Worm (Caenorhabditis elegans): Measurements from ENCODE around the gene C17F4.3.

Gene C17F4.3

ce11 chrII:3241842-3242241 is 1.5 kb downstream of the C17F4.3 start:
- TF ChIP-seq hnd-1 (tag; optimal IDR thresholded peaks at IDR 0.05) (no peak), sea-1 (GFP tag; conservative IDR thresholded peaks at IDR 0.05) (no peak), ets-7 (tag; optimal IDR thresholded peaks at IDR 0.05) (no peak), hmg-4 (GFP tag; optimal IDR thresholded peaks at IDR 0.05) (no peak), aly-1 (tag; optimal IDR thresholded peaks at IDR 0.05) (no peak), B0310.2 (tag; optimal IDR thresholded peaks at IDR 0.05) (no peak), F13C5.2 (tag; optimal IDR thresholded peaks at IDR 0.05) (no peak), hmbx-1 (tag; optimal IDR thresholded peaks at IDR 0.05) (no peak), tbx-11 (GFP tag; IDR thresholded peaks at IDR 0.05) (no peak), flt-1 (GFP tag; IDR thresholded peaks at IDR 0.05) (no peak), ama-1 (optimal IDR thresholded peaks at IDR 0.05) (no peak)

DNA sequence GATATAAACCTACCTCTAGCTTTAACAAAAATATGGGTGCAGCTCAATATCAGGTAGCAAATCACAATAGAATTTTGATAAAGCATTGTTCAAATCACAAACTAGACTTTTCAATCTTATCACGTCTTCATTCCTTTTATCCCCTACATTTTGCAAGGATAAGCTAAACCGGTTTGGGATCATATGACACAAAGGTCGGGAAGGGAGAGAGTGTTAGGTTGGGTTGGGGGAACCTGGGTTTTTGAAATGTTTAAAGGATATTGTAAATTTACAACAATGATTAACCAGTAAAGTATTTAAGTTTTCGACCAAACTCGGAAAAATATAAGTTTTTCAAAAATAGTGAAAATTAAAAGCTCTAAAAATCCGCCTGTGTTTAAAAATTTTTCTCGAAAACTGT is 3.8 kb downstream of the C17F4.3 start, which contains the start of gene C17F4.12:
TSS of gene C17F4.12 (minus strand) at position 101 of the 400 bp plus-strand sequence.
- TF ChIP-seq tbx-37 (GFP tag; conservative IDR thresholded peaks at IDR 0.05) (no peak), ceh-13 (GFP tag; optimal IDR thresholded peaks at IDR 0.05) (no peak), hmg-4 (GFP tag; optimal IDR thresholded peaks at IDR 0.05) (no peak), ama-1 (optimal IDR thresholded peaks at IDR 0.05) (no peak), hmbx-1 (tag; optimal IDR thresholded peaks at IDR 0.05) (no peak), tra-4 (tag; optimal IDR thresholded peaks at IDR 0.05) (no peak), flt-1 (GFP tag; IDR thresholded peaks at IDR 0.05) (no peak), pes-1 (GFP tag; IDR thresholded peaks at IDR 0.05) (no peak), sea-1 (GFP tag; conservative IDR thresholded peaks at IDR 0.05) (no peak), ets-7 (tag; optimal IDR thresholded peaks at IDR 0.05) (no peak), tbx-11 (GFP tag; IDR thresholded peaks at IDR 0.05) (no peak), F13C5.2 (tag; optimal IDR thresholded peaks at IDR 0.05) (no peak), scrt-1 (GFP tag; IDR thresholded peaks at IDR 0.05) (no peak), aly-1 (tag; optimal IDR thresholded peaks at IDR 0.05) (no peak), ceh-36 (tag; optimal IDR thresholded peaks at IDR 0.05) (no peak), hnd-1 (tag; optimal IDR thresholded peaks at IDR 0.05) (no peak)

DNA sequence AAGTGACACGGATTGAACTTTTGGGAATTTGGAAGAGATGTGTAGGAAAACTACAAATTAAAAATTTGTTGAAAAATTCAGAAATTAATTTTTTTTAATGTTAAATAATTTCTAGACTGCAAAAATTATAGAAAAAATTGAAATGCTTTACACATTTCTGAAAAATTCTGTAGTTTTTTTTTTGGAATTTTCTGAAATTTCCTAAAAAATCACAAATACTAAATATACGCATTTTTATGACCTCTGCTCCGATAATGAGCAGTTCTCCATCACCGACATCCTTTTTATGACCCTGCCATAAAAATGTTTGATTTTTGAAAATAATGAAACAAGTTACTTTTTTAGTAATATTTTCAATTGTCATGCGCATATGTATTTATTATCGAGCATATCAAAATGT is 4.5 kb downstream of the C17F4.3 start:
- TF ChIP-seq tbx-37 (GFP tag; conservative IDR thresholded peaks at IDR 0.05): no peak
- TF ChIP-seq sea-1 (GFP tag; conservative IDR thresholded peaks at IDR 0.05): no peak
- TF ChIP-seq ama-1 (optimal IDR thresholded peaks at IDR 0.05): no peak
- TF ChIP-seq F13C5.2 (tag; optimal IDR thresholded peaks at IDR 0.05): no peak
- no peak for TF ChIP-seq tra-4 (tag; optimal IDR thresholded peaks at IDR 0.05)
- no peak for TF ChIP-seq hmbx-1 (tag; optimal IDR thresholded peaks at IDR 0.05)
- no peak for TF ChIP-seq ets-7 (tag; optimal IDR thresholded peaks at IDR 0.05)
- no peak for TF ChIP-seq hmg-4 (GFP tag; optimal IDR thresholded peaks at IDR 0.05)
- TF ChIP-seq flt-1 (GFP tag; IDR thresholded peaks at IDR 0.05): no peak
- TF ChIP-seq ceh-36 (tag; optimal IDR thresholded peaks at IDR 0.05): no peak
- TF ChIP-seq tbx-11 (GFP tag; IDR thresholded peaks at IDR 0.05): no peak
- no peak for TF ChIP-seq ceh-13 (GFP tag; optimal IDR thresholded peaks at IDR 0.05)
- no peak for TF ChIP-seq pes-1 (GFP tag; IDR thresholded peaks at IDR 0.05)
- TF ChIP-seq aly-1 (tag; optimal IDR thresholded peaks at IDR 0.05): no peak
- TF ChIP-seq scrt-1 (GFP tag; IDR thresholded peaks at IDR 0.05): no peak

- no peak for TF ChIP-seq ceh-13 (GFP tag; optimal IDR thresholded peaks at IDR 0.05)
These were observed 5.5 kb downstream of the C17F4.3 start, which contains the start of gene C17F4.7 for ce11 chrII:3245836-3246235. C17F4.7 (minus strand) TSS chrII:3246015.

DNA sequence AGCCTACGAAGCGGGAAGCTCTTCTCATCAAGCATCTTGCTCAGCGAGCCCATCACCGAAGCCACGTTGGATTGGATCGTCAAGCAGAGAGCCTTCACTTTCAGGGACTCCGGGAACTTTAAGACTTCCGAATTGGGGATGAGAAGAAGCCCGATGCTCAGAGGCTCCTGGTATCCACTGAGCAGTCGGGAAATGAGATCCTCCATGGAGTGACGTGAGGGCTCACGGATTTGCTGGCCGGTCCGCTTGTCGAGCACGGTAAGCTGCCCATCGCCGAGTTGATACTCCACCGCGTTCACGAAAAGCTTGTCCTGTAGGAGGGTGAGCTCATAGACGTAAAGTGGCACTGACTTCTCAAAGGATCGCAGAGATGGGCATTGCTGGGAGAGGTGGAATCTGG is 7.2 kb downstream of the C17F4.3 start:
- TF ChIP-seq tra-4 (tag; optimal IDR thresholded peaks at IDR 0.05): no peak
- no peak for TF ChIP-seq F13C5.2 (tag; optimal IDR thresholded peaks at IDR 0.05)
- TF ChIP-seq B0310.2 (tag; optimal IDR thresholded peaks at IDR 0.05): no peak
- no peak for TF ChIP-seq ets-7 (tag; optimal IDR thresholded peaks at IDR 0.05)
- TF ChIP-seq ceh-13 (GFP tag; optimal IDR thresholded peaks at IDR 0.05): no peak
- TF ChIP-seq hmg-4 (GFP tag; optimal IDR thresholded peaks at IDR 0.05): no peak
- no peak for TF ChIP-seq flt-1 (GFP tag; IDR thresholded peaks at IDR 0.05)
- no peak for TF ChIP-seq tbx-11 (GFP tag; IDR thresholded peaks at IDR 0.05)
- TF ChIP-seq hmbx-1 (tag; optimal IDR thresholded peaks at IDR 0.05): no peak
- no peak for TF ChIP-seq scrt-1 (GFP tag; IDR thresholded peaks at IDR 0.05)
- no peak for TF ChIP-seq aly-1 (tag; optimal IDR thresholded peaks at IDR 0.05)
- TF ChIP-seq ama-1 (optimal IDR thresholded peaks at IDR 0.05): no peak
- no peak for TF ChIP-seq pes-1 (GFP tag; IDR thresholded peaks at IDR 0.05)
- TF ChIP-seq sea-1 (GFP tag; conservative IDR thresholded peaks at IDR 0.05): no peak
- no peak for TF ChIP-seq hnd-1 (tag; optimal IDR thresholded peaks at IDR 0.05)

DNA sequence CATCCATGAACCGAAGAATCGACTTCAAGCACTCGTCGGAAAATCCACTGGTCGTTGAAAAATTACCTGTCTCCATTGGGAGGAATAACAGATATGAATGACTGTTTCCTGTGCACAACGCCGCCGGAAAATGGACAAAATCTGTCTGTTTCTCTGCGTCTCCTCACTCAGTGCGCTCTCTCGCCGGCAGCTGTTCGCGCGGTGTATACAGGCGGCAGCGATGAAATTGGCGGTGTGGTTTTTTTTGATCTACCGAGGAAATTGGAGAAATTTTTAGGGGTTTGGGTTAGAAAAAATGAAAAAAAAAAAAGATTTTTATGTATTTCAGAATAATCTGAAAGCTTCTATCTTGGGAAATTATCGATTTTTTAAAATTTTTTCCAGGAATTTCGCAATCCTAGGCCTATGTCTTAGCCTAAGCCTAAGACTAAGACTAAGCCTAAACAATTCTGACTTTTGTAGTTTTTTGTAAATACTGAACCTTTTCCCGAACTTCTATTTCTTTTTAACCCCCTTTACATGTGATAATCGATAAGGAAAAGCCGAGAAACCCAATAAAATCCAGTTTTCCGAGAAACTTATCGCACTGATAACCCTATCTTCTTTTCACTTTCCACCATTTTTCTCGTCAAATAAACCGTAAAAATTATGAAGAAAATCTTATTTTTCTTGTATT is 7.9 kb downstream of the C17F4.3 start, which contains the start of the genes fbxc-50 and C17F4.2:
TSS of gene fbxc-50 (minus strand) at position 81 of the 676 bp plus-strand sequence.
TSS of gene C17F4.2 (plus strand) at position 626 of the 676 bp plus-strand sequence.
- TF ChIP-seq tbx-37 (GFP tag; conservative IDR thresholded peaks at IDR 0.05) (no peak), sea-1 (GFP tag; conservative IDR thresholded peaks at IDR 0.05) (no peak), ceh-13 (GFP tag; optimal IDR thresholded peaks at IDR 0.05) (no peak), hmbx-1 (tag; optimal IDR thresholded peaks at IDR 0.05) (no peak), tbx-11 (GFP tag; IDR thresholded peaks at IDR 0.05) (no peak), tra-4 (tag; optimal IDR thresholded peaks at IDR 0.05) (no peak), flt-1 (GFP tag; IDR thresholded peaks at IDR 0.05) (no peak), ceh-36 (tag; optimal IDR thresholded peaks at IDR 0.05) (no peak), hnd-1 (tag; optimal IDR thresholded peaks at IDR 0.05) (no peak), aly-1 (tag; optimal IDR thresholded peaks at IDR 0.05) (no peak), ama-1 (optimal IDR thresholded peaks at IDR 0.05) (no peak), scrt-1 (GFP tag; IDR thresholded peaks at IDR 0.05) (no peak), pes-1 (GFP tag; IDR thresholded peaks at IDR 0.05) (no peak), hmg-4 (GFP tag; optimal IDR thresholded peaks at IDR 0.05) (no peak)

DNA sequence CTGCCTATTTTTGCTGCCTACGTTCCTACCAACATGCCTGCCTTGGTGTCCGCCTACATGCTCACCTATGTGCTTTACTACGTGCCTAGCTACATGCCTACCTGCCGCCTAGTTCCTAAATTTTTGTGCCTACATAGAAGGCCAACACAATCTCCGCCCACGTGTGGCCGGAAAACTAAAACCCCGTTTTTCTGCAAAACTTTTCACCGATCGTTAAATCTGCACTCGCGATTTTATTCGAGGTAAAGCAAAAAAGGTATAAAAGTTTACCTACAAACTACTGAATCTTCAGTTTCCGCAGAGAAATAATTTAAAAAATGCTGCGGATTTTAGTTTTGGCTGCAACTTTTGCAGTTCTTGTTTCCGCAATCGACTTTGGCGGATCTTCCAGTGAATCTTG is 9.1 kb downstream of the C17F4.3 start, which contains the start of gene clec-124:
TSS of gene clec-124 (plus strand) at position 301 of the 400 bp plus-strand sequence.
- TF ChIP-seq B0310.2 (tag; optimal IDR thresholded peaks at IDR 0.05) (no peak), ets-7 (tag; optimal IDR thresholded peaks at IDR 0.05) (no peak), hnd-1 (tag; optimal IDR thresholded peaks at IDR 0.05) (no peak), scrt-1 (GFP tag; IDR thresholded peaks at IDR 0.05) (no peak), hmg-4 (GFP tag; optimal IDR thresholded peaks at IDR 0.05) (no peak), tra-4 (tag; optimal IDR thresholded peaks at IDR 0.05) (no peak), ceh-13 (GFP tag; optimal IDR thresholded peaks at IDR 0.05) (no peak), hmbx-1 (tag; optimal IDR thresholded peaks at IDR 0.05) (no peak), pes-1 (GFP tag; IDR thresholded peaks at IDR 0.05) (no peak), ama-1 (optimal IDR thresholded peaks at IDR 0.05) (no peak), flt-1 (GFP tag; IDR thresholded peaks at IDR 0.05) (no peak), sea-1 (GFP tag; conservative IDR thresholded peaks at IDR 0.05) (no peak), tbx-11 (GFP tag; IDR thresholded peaks at IDR 0.05) (no peak), aly-1 (tag; optimal IDR thresholded peaks at IDR 0.05) (no peak), ceh-36 (tag; optimal IDR thresholded peaks at IDR 0.05) (no peak), tbx-37 (GFP tag; conservative IDR thresholded peaks at IDR 0.05) (no peak), F13C5.2 (tag; optimal IDR thresholded peaks at IDR 0.05) (no peak)

All from whole organism, early embryonic.